Fruit fly (Drosophila melanogaster) whole organism, embryonic: Measurements from ENCODE around the gene CG17118.

Experiments used
- Adf1 ChIP-seq: fragments of 200-800 bp; sonication (Bioruptor generic); IDR thresholded peaks from 2 replicates; pipeline ENCODE4 v1.3.6; 2022; ENCODE audit warnings: missing biosample characterization, missing genetic modification characterization
- CG11504 ChIP-seq: fragments of 200-800 bp; sonication (Bioruptor generic); optimal IDR thresholded peaks from 3 replicates; lab custom pipeline; 2019; ENCODE audit warnings: missing biosample characterization, mild to moderate bottlenecking, missing genetic modification characterization, moderate library complexity
- CG1233 ChIP-seq: fragments of 200-800 bp; sonication (Bioruptor generic); optimal IDR thresholded peaks from 4 replicates; lab custom pipeline; 2018; ENCODE audit warnings: missing biosample characterization, mild to moderate bottlenecking, missing genetic modification characterization
- CG12769 ChIP-seq: fragments of 200-800 bp; sonication (Bioruptor generic); optimal IDR thresholded peaks from 2 replicates; lab custom pipeline; 2019; ENCODE audit warnings: missing biosample characterization, mild to moderate bottlenecking, missing genetic modification characterization, moderate library complexity
- CG14667 ChIP-seq: fragments of 200-800 bp; sonication (Bioruptor generic); IDR thresholded peaks from 2 replicates; pipeline ENCODE4 v1.3.6; 2022; ENCODE audit warnings: missing biosample characterization, missing genetic modification characterization
- CG14965 ChIP-seq: fragments of 200-800 bp; sonication (Bioruptor generic); optimal IDR thresholded peaks from 2 replicates; lab custom pipeline; 2016; ENCODE audit warnings: missing biosample characterization, missing genetic modification characterization, borderline replicate concordance
- CG16779 ChIP-seq: fragments of 200-800 bp; sonication (Bioruptor generic); IDR thresholded peaks from 2 replicates; pipeline ENCODE4 v1.3.6; 2022; ENCODE audit warnings: missing biosample characterization, missing genetic modification characterization
- CG17385 ChIP-seq: fragments of 200-800 bp; sonication (Bioruptor generic); optimal IDR thresholded peaks from 3 replicates; lab custom pipeline; 2018; ENCODE audit warnings: missing biosample characterization, mild to moderate bottlenecking, missing genetic modification characterization
- CG2120 ChIP-seq: fragments of 200-800 bp; sonication (Bioruptor generic); optimal IDR thresholded peaks from 3 replicates; lab custom pipeline; 2016; ENCODE audit warnings: missing biosample characterization, missing genetic modification characterization
- CG3281 ChIP-seq: fragments of 200-800 bp; sonication (Bioruptor generic); optimal IDR thresholded peaks from 3 replicates; lab custom pipeline; 2017; ENCODE audit warnings: missing biosample characterization, mild to moderate bottlenecking, missing genetic modification characterization
- CG34224 ChIP-seq: fragments of 200-800 bp; sonication (Bioruptor generic); IDR thresholded peaks from 3 replicates; pipeline ENCODE4 v1.3.6; 2022; ENCODE audit warnings: missing biosample characterization, missing genetic modification characterization; ENCODE audit not compliant: partially characterized antibody
- CG34376 ChIP-seq: fragments of 200-800 bp; sonication (Bioruptor generic); optimal IDR thresholded peaks from 2 replicates; lab custom pipeline; 2018; ENCODE audit warnings: missing biosample characterization, mild to moderate bottlenecking, missing genetic modification characterization
- CG42726 ChIP-seq: fragments of 200-800 bp; sonication (Bioruptor generic); IDR thresholded peaks from 2 replicates; pipeline ENCODE4 v1.3.6; 2022; ENCODE audit warnings: missing biosample characterization, missing genetic modification characterization; ENCODE audit not compliant: partially characterized antibody
- CG5180 ChIP-seq: fragments of 200-800 bp; sonication (Bioruptor generic); optimal IDR thresholded peaks from 3 replicates; lab custom pipeline; 2017; ENCODE audit warnings: missing biosample characterization, missing genetic modification characterization, mild to moderate bottlenecking, moderate library complexity, missing genetic modification reagents
- CG6854 ChIP-seq: fragments of 200-800 bp; sonication (Bioruptor generic); optimal IDR thresholded peaks from 3 replicates; lab custom pipeline; 2017; ENCODE audit warnings: missing biosample characterization, mild to moderate bottlenecking, missing genetic modification characterization
- CG7839 ChIP-seq: fragments of 200-800 bp; sonication (Bioruptor generic); optimal IDR thresholded peaks from 3 replicates; lab custom pipeline; 2018; ENCODE audit warnings: missing biosample characterization, mild to moderate bottlenecking, missing genetic modification characterization, moderate library complexity
- CG9437 ChIP-seq: fragments of 200-800 bp; sonication (Bioruptor generic); optimal IDR thresholded peaks from 2 replicates; lab custom pipeline; 2018; ENCODE audit warnings: missing biosample characterization, mild to moderate bottlenecking, missing genetic modification characterization
- CkIIα-i1 ChIP-seq: fragments of 200-800 bp; sonication (Bioruptor generic); IDR thresholded peaks from 2 replicates; pipeline ENCODE4 v1.3.6; 2022; ENCODE audit warnings: missing biosample characterization, missing genetic modification characterization
- D19B ChIP-seq: fragments of 200-800 bp; sonication (Bioruptor generic); optimal IDR thresholded peaks from 2 replicates; lab custom pipeline; 2017; ENCODE audit warnings: missing biosample characterization, mild to moderate bottlenecking, missing genetic modification characterization
- Dref ChIP-seq: fragments of 200-800 bp; sonication (Bioruptor generic); IDR thresholded peaks from 2 replicates; pipeline ENCODE4 v1.3.6; 2022; ENCODE audit warnings: missing biosample characterization, missing genetic modification characterization
- ERR ChIP-seq: fragments of 200-800 bp; sonication (Bioruptor generic); optimal IDR thresholded peaks from 2 replicates; lab custom pipeline; 2016; ENCODE audit warnings: missing biosample characterization, missing genetic modification characterization
- Fer2 ChIP-seq: fragments of 200-800 bp; sonication (Bioruptor generic); optimal IDR thresholded peaks from 2 replicates; lab custom pipeline; 2018; ENCODE audit warnings: missing biosample characterization, mild to moderate bottlenecking, missing genetic modification characterization, moderate library complexity
- Gsc ChIP-seq: fragments of 200-800 bp; sonication (Bioruptor generic); IDR thresholded peaks from 2 replicates; pipeline ENCODE4 v1.3.6; 2022; ENCODE audit warnings: missing biosample characterization, missing genetic modification characterization
- Hmx ChIP-seq: fragments of 200-800 bp; sonication (Bioruptor generic); optimal IDR thresholded peaks from 2 replicates; lab custom pipeline; 2016; ENCODE audit warnings: missing biosample characterization, missing genetic modification characterization
- Lhr ChIP-seq: fragments of 200-800 bp; sonication (Bioruptor generic); optimal IDR thresholded peaks from 3 replicates; lab custom pipeline; 2017; ENCODE audit warnings: mild to moderate bottlenecking, missing biosample characterization, missing genetic modification reagents, missing genetic modification characterization
- Oaz ChIP-seq: fragments of 200-800 bp; sonication (Bioruptor generic); IDR thresholded peaks from 2 replicates; pipeline ENCODE4 v1.3.6; 2022; ENCODE audit warnings: missing biosample characterization, missing genetic modification characterization
- Rx ChIP-seq: fragments of 200-800 bp; sonication (Bioruptor generic); IDR thresholded peaks from 2 replicates; pipeline ENCODE4 v1.3.6; 2022; ENCODE audit warnings: missing biosample characterization, missing genetic modification characterization
- Sin3A ChIP-seq: fragments of >200 bp; optimal IDR thresholded peaks from 2 replicates; lab custom pipeline; 2018
- TFAM ChIP-seq: fragments of 200-800 bp; sonication (Bioruptor generic); optimal IDR thresholded peaks from 2 replicates; lab custom pipeline; 2017; ENCODE audit warnings: missing biosample characterization, missing genetic modification characterization, inconsistent platforms
- Xbp1 ChIP-seq: fragments of 200-800 bp; sonication (Bioruptor generic); optimal IDR thresholded peaks from 3 replicates; lab custom pipeline; 2016; ENCODE audit warnings: missing biosample characterization, mild to moderate bottlenecking, missing genetic modification characterization
- ash1 ChIP-seq: fragments of 200-800 bp; sonication (Bioruptor generic); optimal IDR thresholded peaks from 2 replicates; lab custom pipeline; 2018; ENCODE audit warnings: missing biosample characterization, mild to moderate bottlenecking, missing genetic modification characterization
- bsh ChIP-seq, 2 experiments: fragments of 200-800 bp; sonication (Bioruptor generic); optimal IDR thresholded peaks; 2 replicates each; lab custom pipeline; 2017 to 2018; ENCODE audit warnings: mild to moderate bottlenecking in 2 of 2, missing biosample characterization in 2 of 2, missing genetic modification characterization in 2 of 2, moderate library complexity in 1 of 2
- cad ChIP-seq: fragments of >200 bp; optimal IDR thresholded peaks from 2 replicates; lab custom pipeline; 2017; ENCODE audit warnings: missing biosample characterization, missing genetic modification characterization
- ci ChIP-seq: fragments of 200-800 bp; sonication (Bioruptor generic); IDR thresholded peaks from 3 replicates; pipeline ENCODE4 v1.3.6; 2022; ENCODE audit warnings: missing biosample characterization, missing genetic modification characterization
- danr ChIP-seq: fragments of 200-800 bp; sonication (Bioruptor generic); IDR thresholded peaks from 2 replicates; pipeline ENCODE4 v1.3.6; 2022; ENCODE audit warnings: missing biosample characterization, missing genetic modification characterization
- dimm ChIP-seq: fragments of 200-800 bp; sonication (Bioruptor generic); IDR thresholded peaks from 2 replicates; pipeline ENCODE4 v1.3.6; 2022; ENCODE audit warnings: missing biosample characterization, missing genetic modification characterization
- gem ChIP-seq: fragments of 200-800 bp; sonication (Bioruptor generic); optimal IDR thresholded peaks from 2 replicates; lab custom pipeline; 2019; ENCODE audit warnings: missing biosample characterization, mild to moderate bottlenecking, missing genetic modification characterization, moderate library complexity
- grau ChIP-seq: fragments of 200-800 bp; optimal IDR thresholded peaks from 3 replicates; lab custom pipeline; 2019; ENCODE audit warnings: missing biosample characterization, mild to moderate bottlenecking, missing genetic modification characterization, moderate library complexity
- gsb-n ChIP-seq: fragments of 200-800 bp; sonication (Bioruptor generic); optimal IDR thresholded peaks from 3 replicates; lab custom pipeline; 2018; ENCODE audit warnings: missing biosample characterization, mild to moderate bottlenecking, missing genetic modification characterization
- hth ChIP-seq: fragments of >200 bp; optimal IDR thresholded peaks from 2 replicates; lab custom pipeline; 2017; ENCODE audit warnings: inconsistent platforms
- ind ChIP-seq: fragments of 200-800 bp; sonication (Bioruptor generic); optimal IDR thresholded peaks from 3 replicates; lab custom pipeline; 2016; ENCODE audit warnings: missing biosample characterization, missing genetic modification characterization
- insv ChIP-seq, 2 experiments: fragments of 200-800 bp; sonication (Bioruptor generic); optimal IDR thresholded peaks; 3 replicates each; lab custom pipeline; 2016 to 2018; ENCODE audit warnings: missing biosample characterization in 2 of 2, missing genetic modification characterization in 2 of 2
- nmo ChIP-seq: fragments of 200-800 bp; sonication (Bioruptor generic); optimal IDR thresholded peaks from 2 replicates; lab custom pipeline; 2018; ENCODE audit warnings: missing biosample characterization, mild to moderate bottlenecking, missing genetic modification characterization, moderate library complexity
- odd ChIP-seq: fragments of 200-800 bp; sonication (Bioruptor generic); optimal IDR thresholded peaks from 2 replicates; lab custom pipeline; 2017; ENCODE audit warnings: missing biosample characterization, mild to moderate bottlenecking, missing genetic modification characterization
- pzg ChIP-seq: fragments of 200-800 bp; sonication (Bioruptor generic); optimal IDR thresholded peaks from 3 replicates; lab custom pipeline; 2018; ENCODE audit warnings: missing biosample characterization, mild to moderate bottlenecking, missing genetic modification characterization, moderate library complexity
- ro ChIP-seq: fragments of 200-800 bp; sonication (Bioruptor generic); IDR thresholded peaks from 2 replicates; pipeline ENCODE4 v1.3.6; 2022; ENCODE audit warnings: missing biosample characterization, missing genetic modification characterization
- tna ChIP-seq: fragments of 200-800 bp; sonication (Bioruptor generic); IDR thresholded peaks from 2 replicates; pipeline ENCODE4 v1.3.6; 2022; ENCODE audit warnings: missing biosample characterization, missing genetic modification characterization; ENCODE audit not compliant: partially characterized antibody
- toy ChIP-seq: fragments of 200-800 bp; sonication (Bioruptor generic); IDR thresholded peaks from 2 replicates; pipeline ENCODE4 v1.3.6; 2022; ENCODE audit warnings: missing biosample characterization, missing genetic modification characterization
- vnd ChIP-seq: fragments of 200-800 bp; sonication (Bioruptor generic); IDR thresholded peaks from 3 replicates; pipeline ENCODE4 v1.3.6; 2022; ENCODE audit warnings: missing biosample characterization, missing genetic modification characterization; ENCODE audit not compliant: partially characterized antibody
- wek ChIP-seq: fragments of 200-800 bp; sonication (Bioruptor generic); optimal IDR thresholded peaks from 3 replicates; lab custom pipeline; 2018; ENCODE audit warnings: missing biosample characterization, mild to moderate bottlenecking, missing genetic modification characterization, moderate library complexity

Gene CG17118

DNA sequence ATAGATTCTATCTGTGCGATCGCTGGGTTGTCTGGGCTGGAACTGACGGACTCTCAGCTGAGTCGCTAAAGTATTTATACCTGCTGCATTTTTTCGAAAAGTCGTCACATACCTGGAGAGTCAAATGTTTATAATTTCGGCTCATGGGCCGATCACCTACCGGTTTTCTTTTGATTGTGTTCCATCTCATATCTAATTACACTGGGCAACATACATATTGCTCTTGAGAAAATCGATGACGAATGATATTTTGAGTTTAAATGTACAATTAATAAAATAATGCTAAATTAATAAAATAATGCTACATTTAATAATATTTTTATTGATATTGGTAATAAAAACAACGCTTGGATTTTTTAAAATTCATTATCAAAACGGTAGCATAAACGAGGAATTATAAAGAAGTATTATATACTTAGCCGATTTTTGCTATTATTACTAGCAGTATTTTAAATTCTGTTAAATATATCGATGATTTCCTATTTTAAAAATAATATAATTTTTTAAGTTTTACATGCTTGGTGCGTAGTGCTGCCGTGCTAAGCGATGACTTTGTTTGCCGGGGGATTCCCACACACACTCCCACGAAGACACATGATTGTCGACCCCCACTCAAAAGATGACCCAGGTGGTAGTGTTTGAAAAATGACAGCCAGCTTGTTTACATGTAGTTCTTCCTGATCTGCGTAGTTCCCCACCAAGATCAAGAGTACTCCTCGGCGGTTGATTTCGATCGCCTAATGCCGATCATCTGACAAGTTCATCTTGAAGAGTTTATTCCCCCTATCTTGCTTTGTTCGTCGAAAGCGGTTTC, 40.6 kb upstream of the CG17118 start, which contains the start of gene CG7294 (continued):
- no peak for TF ChIP-seq tna (GFP tag; lab: Robert Waterston, UW)
- no peak for TF ChIP-seq D19B (GFP tag; lab: Kevin White, UChicago)
- peak; percentile 18 for TF ChIP-seq CG3281
- no peak for TF ChIP-seq CG34376
- no peak for TF ChIP-seq Xbp1 (GFP tag; lab: Kevin White, UChicago)
- TF ChIP-seq gsb-n (tag; lab: Kevin White, UChicago) = peak; percentile 11
- no peak for TF ChIP-seq vnd (GFP tag; lab: Robert Waterston, UW)
- no peak for TF ChIP-seq ERR (GFP tag; lab: Kevin White, UChicago)
- TF ChIP-seq insv (GFP tag; optimal IDR thresholded peaks at IDR 0.05; lab: Kevin White, UChicago) = no peak
- no peak for TF ChIP-seq CG42726 (GFP tag; lab: Robert Waterston, UW)
- no peak for TF ChIP-seq CG6854
- TF ChIP-seq ash1 (GFP tag; lab: Kevin White, UChicago) = no peak
- TF ChIP-seq cad (GFP tag; lab: Kevin White, UChicago) = no peak
- no peak for TF ChIP-seq CG14965
- no peak for TF ChIP-seq CG1233
- TF ChIP-seq bsh (GFP tag; optimal IDR thresholded peaks at IDR 0.05; lab: Kevin White, UChicago) = peak in 1 of 2 experiments; percentile 32
- TF ChIP-seq grau (tag; lab: Kevin White, UChicago) = peak; percentile 50
- no peak for TF ChIP-seq TFAM (GFP tag; lab: Kevin White, UChicago)
- no peak for TF ChIP-seq Oaz
- TF ChIP-seq pzg (GFP tag; lab: Kevin White, UChicago) = no peak
- no peak for TF ChIP-seq Lhr
- no peak for TF ChIP-seq CG14667
- no peak for TF ChIP-seq CG17385 (GFP tag; lab: Kevin White, UChicago)
- TF ChIP-seq CG7839 (tag; lab: Kevin White, UChicago) = peak; percentile 28
- TF ChIP-seq CG9437 = no peak
- TF ChIP-seq CG11504 (tag; lab: Kevin White, UChicago) = peak; percentile 60
- TF ChIP-seq ro (GFP tag; lab: Robert Waterston, UW) = no peak
- TF ChIP-seq Fer2 = no peak
- no peak for TF ChIP-seq odd (GFP tag; lab: Kevin White, UChicago)
- TF ChIP-seq toy (GFP tag; lab: Robert Waterston, UW) = no peak
- TF ChIP-seq CG16779 (GFP tag; lab: Robert Waterston, UW) = no peak
- TF ChIP-seq gem (tag; lab: Kevin White, UChicago) = peak; percentile 67
- TF ChIP-seq Adf1 = no peak
- no peak for TF ChIP-seq Hmx (GFP tag; lab: Kevin White, UChicago)
- TF ChIP-seq hth (lab: Kevin White, UChicago) = no peak
- no peak for TF ChIP-seq Dref (GFP tag; lab: Robert Waterston, UW)
- TF ChIP-seq CkIIα-i1 (GFP tag; lab: Robert Waterston, UW) = no peak
- no peak for TF ChIP-seq Rx (GFP tag; lab: Robert Waterston, UW)
- TF ChIP-seq CG5180 (GFP tag; lab: Kevin White, UChicago) = no peak
- TF ChIP-seq wek = no peak
- no peak for TF ChIP-seq CG2120 (GFP tag; lab: Kevin White, UChicago)
- no peak for TF ChIP-seq dimm (GFP tag; lab: Robert Waterston, UW)
- TF ChIP-seq Sin3A (lab: Kevin White, UChicago) = no peak
- no peak for TF ChIP-seq CG12769 (tag; lab: Kevin White, UChicago)
- TF ChIP-seq Gsc (GFP tag; lab: Robert Waterston, UW) = no peak
- TF ChIP-seq ind (GFP tag; lab: Kevin White, UChicago) = no peak
- no peak for TF ChIP-seq ci
- TF ChIP-seq CG34224 (GFP tag; lab: Robert Waterston, UW) = no peak
- peak; percentile 37 for TF ChIP-seq nmo (GFP tag; lab: Kevin White, UChicago)
- no peak for TF ChIP-seq danr
